Fruit fly (Drosophila melanogaster) whole organism, adult: Measurements from ENCODE around the gene CG14111.

Source experiments
- CG11617 ChIP-seq: fragments of 200-800 bp; sonication (Bioruptor generic); optimal IDR thresholded peaks from 2 replicates; lab custom pipeline; 2017; ENCODE audit warnings: mild to moderate bottlenecking, missing biosample characterization, missing genetic modification reagents, missing genetic modification characterization
- CG12768 ChIP-seq: fragments of 200-800 bp; sonication (Bioruptor generic); optimal IDR thresholded peaks from 2 replicates; lab custom pipeline; 2017; ENCODE audit warnings: missing biosample characterization, missing genetic modification characterization, mild to moderate bottlenecking, moderate library complexity, missing genetic modification reagents
- CG14711 ChIP-seq: fragments of 200-800 bp; sonication (Bioruptor generic); optimal IDR thresholded peaks from 2 replicates; lab custom pipeline; 2018; ENCODE audit warnings: missing biosample characterization, mild to moderate bottlenecking, missing genetic modification characterization, moderate library complexity
- CG1620 ChIP-seq: fragments of 200-800 bp; sonication (Bioruptor generic); optimal IDR thresholded peaks from 2 replicates; lab custom pipeline; 2016; ENCODE audit warnings: missing biosample characterization, missing genetic modification characterization
- CG33017 ChIP-seq: fragments of 200-800 bp; sonication (Bioruptor generic); optimal IDR thresholded peaks from 2 replicates; lab custom pipeline; 2018; ENCODE audit warnings: missing biosample characterization, mild to moderate bottlenecking, missing genetic modification characterization, moderate library complexity
- CG5204 ChIP-seq: fragments of 200-800 bp; sonication (Bioruptor generic); optimal IDR thresholded peaks from 2 replicates; lab custom pipeline; 2016; ENCODE audit warnings: missing biosample characterization, missing genetic modification characterization
- CG7045 ChIP-seq: fragments of 200-800 bp; sonication (Bioruptor generic); optimal IDR thresholded peaks from 2 replicates; lab custom pipeline; 2017; ENCODE audit warnings: missing biosample characterization, mild to moderate bottlenecking, missing genetic modification characterization
- CG7101 ChIP-seq: fragments of 200-800 bp; sonication (Bioruptor generic); optimal IDR thresholded peaks from 2 replicates; lab custom pipeline; 2018; ENCODE audit warnings: missing biosample characterization, mild to moderate bottlenecking, missing genetic modification characterization, moderate library complexity
- Clk ChIP-seq: fragments of 200-800 bp; sonication (Bioruptor generic); optimal IDR thresholded peaks from 2 replicates; lab custom pipeline; 2017; ENCODE audit warnings: missing biosample characterization, missing genetic modification characterization
- Crg-1 ChIP-seq: fragments of 200-800 bp; sonication (Bioruptor generic); optimal IDR thresholded peaks from 2 replicates; lab custom pipeline; 2016; ENCODE audit warnings: missing biosample characterization, missing genetic modification characterization
- Hr96 ChIP-seq: fragments of 200-800 bp; sonication (Bioruptor generic); optimal IDR thresholded peaks from 2 replicates; lab custom pipeline; 2016; ENCODE audit warnings: missing biosample characterization, missing genetic modification characterization
- Mnt ChIP-seq: fragments of 200-800 bp; sonication (Bioruptor generic); optimal IDR thresholded peaks from 2 replicates; lab custom pipeline; 2016; ENCODE audit warnings: missing biosample characterization, mild to moderate bottlenecking, missing genetic modification characterization
- bab1 ChIP-seq: fragments of 200-800 bp; sonication (Bioruptor generic); optimal IDR thresholded peaks from 3 replicates; lab custom pipeline; 2019; ENCODE audit warnings: missing biosample characterization, mild to moderate bottlenecking, missing genetic modification characterization, moderate library complexity
- cic ChIP-seq: fragments of 200-800 bp; sonication (Bioruptor generic); optimal IDR thresholded peaks from 2 replicates; lab custom pipeline; 2017; ENCODE audit warnings: missing biosample characterization, mild to moderate bottlenecking, missing genetic modification characterization, moderate library complexity
- cnc ChIP-seq, 2 experiments: fragments of >200 bp; optimal IDR thresholded peaks; 2 replicates each; lab custom pipeline; 2017
- kay ChIP-seq: fragments of 200-800 bp; sonication (Bioruptor generic); peaks from one replicate; lab custom pipeline; 2016; ENCODE audit warnings: missing biosample characterization, missing genetic modification characterization, borderline replicate concordance
- ovo ChIP-seq: fragments of 200-800 bp; sonication (Bioruptor generic); optimal IDR thresholded peaks from 2 replicates; lab custom pipeline; 2016; ENCODE audit warnings: missing biosample characterization, missing genetic modification characterization
- pad ChIP-seq: fragments of 200-800 bp; sonication (Bioruptor generic); optimal IDR thresholded peaks from 3 replicates; lab custom pipeline; 2017; ENCODE audit warnings: missing biosample characterization, missing genetic modification characterization, mild to moderate bottlenecking, moderate library complexity, missing genetic modification reagents
- tj ChIP-seq: fragments of 200-800 bp; sonication (Bioruptor generic); optimal IDR thresholded peaks from 3 replicates; lab custom pipeline; 2017; ENCODE audit warnings: missing biosample characterization, mild to moderate bottlenecking, missing genetic modification characterization, moderate library complexity
- toe ChIP-seq: fragments of 200-800 bp; sonication (Bioruptor generic); optimal IDR thresholded peaks from 2 replicates; lab custom pipeline; 2016; ENCODE audit warnings: missing biosample characterization, missing genetic modification characterization

The CG14111 gene

DNA sequence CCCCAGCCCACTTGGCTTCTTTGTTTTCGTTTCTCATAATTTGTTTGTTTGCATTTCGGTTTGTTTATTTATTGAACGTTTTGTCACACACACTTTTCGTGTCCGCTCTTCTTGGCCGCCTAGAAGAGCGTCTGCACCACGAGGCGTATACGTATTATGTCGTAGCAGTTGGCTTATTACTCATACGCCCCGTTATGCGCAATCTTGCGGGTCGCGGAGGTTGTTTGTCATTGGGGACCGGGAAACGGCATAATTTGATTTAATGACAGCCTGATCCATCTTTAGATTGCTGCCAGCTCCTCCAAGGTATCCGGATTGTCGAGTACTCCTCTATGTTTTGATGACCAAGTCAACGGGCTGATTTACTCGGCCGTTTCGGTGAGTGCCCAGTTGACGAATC lies 42.5 kb downstream of the CG14111 start:
- peak; percentile 15 for TF ChIP-seq kay
- no peak for TF ChIP-seq Mnt (GFP tag; lab: Kevin White, UChicago)

DNA sequence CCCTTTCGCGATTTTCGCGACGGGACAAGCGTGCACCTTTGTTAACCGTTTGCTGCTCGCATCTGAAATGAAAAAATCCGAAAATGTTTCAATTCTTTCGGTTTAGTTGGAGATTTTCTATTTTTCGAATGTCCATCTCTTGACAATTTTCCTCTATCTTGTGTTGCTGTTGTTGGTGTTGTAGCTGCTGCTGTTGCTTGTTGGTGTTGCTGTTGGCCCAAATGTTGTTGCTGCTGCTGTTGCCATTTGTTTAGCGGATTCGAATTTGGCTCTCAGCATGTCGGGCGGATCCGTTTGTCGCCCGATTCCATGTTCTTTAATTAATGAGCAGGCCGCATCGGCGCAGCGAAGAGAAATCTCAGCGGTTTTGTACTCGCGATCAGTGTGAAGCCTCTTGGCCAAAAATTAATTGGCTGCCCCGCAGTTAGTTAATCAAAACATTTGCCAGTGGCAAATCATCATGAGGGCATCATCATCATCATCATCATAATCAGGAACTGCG lies 44.6 kb downstream of the CG14111 start, which contains the start of gene CG32121:
Gene CG32121, minus strand, starts transcription at position 51 of the 502 bp plus-strand sequence.
- TF ChIP-seq kay, result no peak
- no peak for TF ChIP-seq cic (GFP tag; lab: Kevin White, UChicago)
- no peak for TF ChIP-seq CG7045 (GFP tag; lab: Kevin White, UChicago)
- no peak for TF ChIP-seq CG12768 (GFP tag; lab: Kevin White, UChicago)
- TF ChIP-seq CG14711 (tag; lab: Kevin White, UChicago), result no peak
- TF ChIP-seq Mnt (GFP tag; lab: Kevin White, UChicago), result no peak
- no peak for TF ChIP-seq Crg-1 (GFP tag; lab: Kevin White, UChicago)
- no peak for TF ChIP-seq CG33017

DNA sequence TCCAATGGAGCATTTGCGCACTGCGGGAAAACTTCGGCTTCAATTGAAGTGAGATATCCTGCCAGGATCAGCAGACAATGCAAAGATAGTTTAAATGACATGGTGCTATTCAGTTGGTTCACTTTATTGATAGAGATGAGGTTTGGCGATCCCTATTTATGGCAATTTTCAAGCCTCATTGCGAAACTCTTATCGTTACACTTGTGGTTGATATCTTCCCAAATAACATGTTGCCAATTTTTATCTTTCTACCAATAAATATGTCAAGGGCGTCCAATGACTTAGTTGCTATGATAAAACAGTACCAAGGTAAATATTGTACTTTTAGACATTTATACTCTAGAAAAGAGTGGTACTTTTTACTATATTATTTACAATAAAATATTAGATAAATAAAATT lies 46.3 kb downstream of the CG14111 start, which contains the start of gene CG33263:
Gene CG33263, minus strand, starts transcription at position 101 of the 400 bp plus-strand sequence.
- TF ChIP-seq tj, result no peak
- TF ChIP-seq cnc (optimal IDR thresholded peaks at IDR 0.05; lab: Kevin White, UChicago), result no peak
- TF ChIP-seq bab1 (GFP tag; lab: Kevin White, UChicago), result no peak
- TF ChIP-seq Mnt (GFP tag; lab: Kevin White, UChicago), result no peak
- TF ChIP-seq CG11617 (GFP tag; lab: Kevin White, UChicago), result no peak
- TF ChIP-seq CG33017, result no peak
- no peak for TF ChIP-seq CG1620 (GFP tag; lab: Kevin White, UChicago)
- no peak for TF ChIP-seq kay
- no peak for TF ChIP-seq CG14711 (tag; lab: Kevin White, UChicago)
- no peak for TF ChIP-seq Clk (GFP tag; lab: Kevin White, UChicago)
- no peak for TF ChIP-seq Hr96 (GFP tag; lab: Kevin White, UChicago)
- no peak for TF ChIP-seq CG12768 (GFP tag; lab: Kevin White, UChicago)
- TF ChIP-seq Crg-1 (GFP tag; lab: Kevin White, UChicago), result no peak
- no peak for TF ChIP-seq CG7101
- no peak for TF ChIP-seq ovo
- no peak for TF ChIP-seq toe (GFP tag; lab: Kevin White, UChicago)
- TF ChIP-seq CG7045 (GFP tag; lab: Kevin White, UChicago), result no peak
- TF ChIP-seq cic (GFP tag; lab: Kevin White, UChicago), result no peak

DNA sequence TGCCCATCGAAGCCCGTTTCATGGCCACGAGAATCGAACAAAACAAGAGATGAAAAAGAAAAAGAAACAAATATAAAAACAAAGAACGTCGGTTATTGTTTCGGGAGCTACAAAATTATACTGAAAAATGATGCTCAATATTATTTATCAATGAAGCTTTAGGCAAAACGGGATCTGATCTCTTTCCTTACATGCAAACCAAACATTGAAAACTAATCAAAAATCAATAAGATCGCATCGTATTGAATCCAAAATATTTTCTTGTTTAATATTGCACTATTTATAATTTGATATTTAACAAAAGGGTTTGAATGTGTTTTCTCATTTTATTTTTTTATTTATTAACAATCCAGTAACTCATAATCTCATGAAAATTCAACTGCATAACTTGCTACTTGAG lies 47.8 kb downstream of the CG14111 start, which contains the start of gene CG14106:
Gene CG14106, minus strand, starts transcription at position 101 of the 400 bp plus-strand sequence.
- TF ChIP-seq Hr96 (GFP tag; lab: Kevin White, UChicago) (no peak), cnc (optimal IDR thresholded peaks at IDR 0.05; lab: Kevin White, UChicago) (no peak), Crg-1 (GFP tag; lab: Kevin White, UChicago) (no peak), toe (GFP tag; lab: Kevin White, UChicago) (no peak), CG33017 (no peak), Clk (GFP tag; lab: Kevin White, UChicago) (no peak), CG12768 (GFP tag; lab: Kevin White, UChicago) (no peak), pad (no peak), CG5204 (no peak), tj (no peak), CG1620 (GFP tag; lab: Kevin White, UChicago) (no peak)

DNA sequence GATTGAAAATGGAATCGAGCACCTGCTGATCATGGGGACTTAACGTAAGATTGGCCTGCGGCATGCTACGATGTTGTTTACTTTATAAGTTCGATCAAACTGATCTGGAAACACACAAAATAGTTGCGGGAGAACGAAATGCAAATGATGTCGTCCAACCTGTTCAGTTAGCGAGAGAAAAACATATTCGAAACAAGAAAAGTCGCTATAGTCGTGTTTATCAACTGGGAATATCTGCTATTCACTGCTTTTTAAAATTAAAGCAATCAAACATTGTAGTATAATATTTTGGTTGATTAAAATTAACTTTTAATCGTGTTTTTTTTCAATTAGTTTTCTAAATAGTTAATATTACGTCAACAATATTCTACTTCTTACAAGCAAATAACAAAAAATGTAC lies 48.8 kb downstream of the CG14111 start, which contains the start of gene CG14105:
Gene CG14105, minus strand, starts transcription at position 101 of the 400 bp plus-strand sequence.
- no peak for TF ChIP-seq CG7045 (GFP tag; lab: Kevin White, UChicago)
